Worm (Caenorhabditis elegans) whole organism, midembryonic: ENCODE measurements around the gene K07C5.3.

Experiments
- med-1 ChIP-seq: sonication (generic microtip); optimal IDR thresholded peaks from 2 replicates; lab custom pipeline; 2017; ENCODE audit warnings: missing genetic modification characterization, mild to moderate bottlenecking, missing compliant biosample characterization, antibody characterized with exemption, missing genetic modification reagents; ENCODE audit not compliant: insufficient read depth
- tab-1 ChIP-seq: fragments of 200-800 bp; sonication (Bioruptor generic); IDR thresholded peaks from 2 replicates; pipeline ENCODE4 v1.3.6; 2022; ENCODE audit warnings: missing genetic modification characterization, missing compliant biosample characterization

DNA sequence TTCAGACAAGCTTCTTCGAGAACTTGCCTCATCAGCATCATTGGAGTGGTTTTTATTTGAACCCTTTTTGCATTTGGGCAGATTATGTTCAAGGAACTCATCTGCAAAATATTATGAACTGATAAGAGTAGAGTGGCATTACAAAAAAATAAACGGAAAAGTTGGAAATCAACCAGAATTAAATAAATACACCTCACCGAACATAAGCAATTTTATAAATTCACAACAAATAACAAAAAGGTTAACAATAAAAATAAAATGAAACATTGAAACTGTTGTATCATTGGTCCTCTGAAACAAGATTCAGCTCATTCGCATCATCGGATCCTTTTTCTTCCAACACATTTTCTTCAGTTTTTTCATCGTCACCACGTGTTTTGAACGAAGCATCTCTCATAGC lies 25.5 kb upstream of the K07C5.3 start, which contains the start of gene asps-1:
- TF ChIP-seq tab-1 (GFP tag; lab: Robert Waterston, UW) (no peak), med-1 (GFP tag; lab: Kevin White, UChicago) (no peak)
